Worm (Caenorhabditis elegans) whole organism, early embryonic: ENCODE results near the gene C16C8.7.

Experiments used
- B0310.2 ChIP-seq: sonication (generic microtip); optimal IDR thresholded peaks from 2 replicates; lab custom pipeline; 2016; ENCODE audit warnings: mild to moderate bottlenecking, missing genetic modification characterization, missing compliant biosample characterization
- aly-1 ChIP-seq: sonication (generic microtip); optimal IDR thresholded peaks from 2 replicates; lab custom pipeline; 2016; ENCODE audit warnings: missing genetic modification characterization, missing compliant biosample characterization
- ama-1 ChIP-seq: fragments of 150-350 bp; optimal IDR thresholded peaks from 2 replicates; lab custom pipeline; 2014
- flt-1 ChIP-seq: fragments of 200-800 bp; sonication (Bioruptor generic); IDR thresholded peaks from 2 replicates; pipeline ENCODE4 v1.3.6; 2022; ENCODE audit warnings: missing genetic modification characterization, missing compliant biosample characterization
- hmg-4 ChIP-seq: fragments of 200-800 bp; sonication (Bioruptor generic); optimal IDR thresholded peaks from 2 replicates; lab custom pipeline; 2018; ENCODE audit warnings: mild to moderate bottlenecking, missing genetic modification characterization, missing compliant biosample characterization

ce11 chrII:3502011-3502410, 42.1 kb upstream of the C16C8.7 start:
- no peak for TF ChIP-seq flt-1 (GFP tag; lab: Robert Waterston, UW)
- no peak for TF ChIP-seq hmg-4
- no peak for TF ChIP-seq ama-1 (lab: Kevin White, UChicago)
- TF ChIP-seq aly-1 (tag; lab: Kevin White, UChicago) = no peak
- TF ChIP-seq B0310.2 = no peak
